Fruit fly (Drosophila melanogaster): ENCODE results near the gene mtgo.

mtgo gene

dm6 chr2L:16537049-16537459 is 7.8 kb upstream of the mtgo start (continued):
- TF ChIP-seq CG11902 (GFP tag; optimal IDR thresholded peaks at IDR 0.05) = no peak
- TF ChIP-seq net (GFP tag; optimal IDR thresholded peaks at IDR 0.05) = no peak
- peak; percentile 54 for TF ChIP-seq svp (GFP tag)
- peak; percentile 37 for TF ChIP-seq esn (GFP tag; optimal IDR thresholded peaks at IDR 0.05)
- TF ChIP-seq CG32006 (GFP tag; optimal IDR thresholded peaks at IDR 0.05) = peak; percentile 58
- no peak for TF ChIP-seq CG16779 (tag; optimal IDR thresholded peaks at IDR 0.05)
- peak; percentile 33 for TF ChIP-seq CG34406 (GFP tag; optimal IDR thresholded peaks at IDR 0.05)
- TF ChIP-seq CG6276 (GFP tag; optimal IDR thresholded peaks at IDR 0.05) = peak; percentile 53
- peak; percentile 21 for TF ChIP-seq Ets96B (tag; optimal IDR thresholded peaks at IDR 0.05)
- TF ChIP-seq CG15336 (GFP tag; IDR thresholded peaks at IDR 0.05) = peak; percentile 39; the same call in 1 of the 2 replicates
- TF ChIP-seq Hr4 (GFP tag; optimal IDR thresholded peaks at IDR 0.05) = peak; percentile 27
- TF ChIP-seq achi (GFP tag; optimal IDR thresholded peaks at IDR 0.05) = peak; percentile 11

DNA sequence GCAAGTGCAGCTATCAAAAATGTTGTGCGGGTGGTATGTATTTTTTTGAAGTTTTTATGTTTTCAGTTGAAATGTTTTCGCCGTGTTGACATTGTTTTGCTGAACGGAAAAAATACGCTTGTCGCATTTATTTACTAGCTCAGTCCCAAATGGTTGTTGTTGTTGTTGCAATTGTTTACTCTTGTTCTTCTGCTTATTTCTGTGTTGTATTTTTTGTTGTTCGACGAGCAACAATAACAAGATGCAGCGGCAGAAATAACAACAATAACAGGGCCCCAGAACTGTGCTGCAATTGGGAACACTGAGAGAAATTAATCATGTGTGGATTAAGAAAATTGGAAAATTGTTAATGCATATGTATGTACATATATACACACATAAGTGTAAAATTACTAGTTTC is 6.7 kb upstream of the mtgo start:
- TF ChIP-seq CG32006 (GFP tag; optimal IDR thresholded peaks at IDR 0.05) (no peak), fkh (GFP tag; optimal IDR thresholded peaks at IDR 0.05) (peak; percentile 29), OdsH (GFP tag; optimal IDR thresholded peaks at IDR 0.05) (no peak), CG11762 (GFP tag; optimal IDR thresholded peaks at IDR 0.05; ENCODE audit: insufficient read depth) (no peak), Hr38 (GFP tag; optimal IDR thresholded peaks at IDR 0.05) (no peak), Eip78C (GFP tag) (peak; percentile 62)

DNA sequence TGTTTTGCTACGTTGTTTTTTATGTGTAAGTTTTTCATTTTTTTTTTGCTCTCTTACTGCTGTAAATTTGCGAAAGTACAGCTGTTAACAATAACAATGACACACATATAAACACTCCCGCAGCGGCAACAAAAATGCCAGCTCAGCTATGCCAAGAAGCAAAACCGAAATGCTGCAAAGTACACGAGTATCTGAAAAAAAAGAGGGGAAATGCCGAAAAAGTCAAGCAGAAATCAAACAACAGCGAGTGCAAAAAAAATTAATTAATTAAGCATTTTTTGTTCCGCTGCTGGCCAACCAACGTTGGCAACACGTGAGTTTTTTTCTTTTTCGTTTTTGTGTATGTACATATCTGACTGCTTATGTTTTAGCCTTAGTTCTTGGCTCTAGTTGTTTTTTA is 5.9 kb upstream of the mtgo start:
- TF ChIP-seq ss (GFP tag; optimal IDR thresholded peaks at IDR 0.05) (no peak), Hr38 (GFP tag; optimal IDR thresholded peaks at IDR 0.05) (no peak), salr (GFP tag; optimal IDR thresholded peaks at IDR 0.05) (no peak), Blimp-1 (GFP tag; optimal IDR thresholded peaks at IDR 0.05) (no peak), lz (GFP tag; optimal IDR thresholded peaks at IDR 0.05) (no peak), CG8632 (GFP tag; optimal IDR thresholded peaks at IDR 0.05) (no peak), CG6854 (GFP tag; optimal IDR thresholded peaks at IDR 0.05) (no peak), achi (GFP tag; optimal IDR thresholded peaks at IDR 0.05) (no peak), CG8319 (GFP tag; optimal IDR thresholded peaks at IDR 0.05) (no peak), CG9139 (GFP tag; optimal IDR thresholded peaks at IDR 0.05) (no peak), esn (GFP tag; optimal IDR thresholded peaks at IDR 0.05) (no peak), Eip75B (GFP tag; optimal IDR thresholded peaks at IDR 0.05) (no peak), Sox14 (GFP tag; optimal IDR thresholded peaks at IDR 0.05) (no peak), CG11294 (GFP tag; IDR thresholded peaks at IDR 0.05) (no peak)

dm6 chr2L:16540773-16541172 is 4.0 kb upstream of the mtgo start:
- peak; percentile 82 for TF ChIP-seq fkh (GFP tag; optimal IDR thresholded peaks at IDR 0.05)
- no peak for TF ChIP-seq CG6276 (GFP tag; optimal IDR thresholded peaks at IDR 0.05)

DNA sequence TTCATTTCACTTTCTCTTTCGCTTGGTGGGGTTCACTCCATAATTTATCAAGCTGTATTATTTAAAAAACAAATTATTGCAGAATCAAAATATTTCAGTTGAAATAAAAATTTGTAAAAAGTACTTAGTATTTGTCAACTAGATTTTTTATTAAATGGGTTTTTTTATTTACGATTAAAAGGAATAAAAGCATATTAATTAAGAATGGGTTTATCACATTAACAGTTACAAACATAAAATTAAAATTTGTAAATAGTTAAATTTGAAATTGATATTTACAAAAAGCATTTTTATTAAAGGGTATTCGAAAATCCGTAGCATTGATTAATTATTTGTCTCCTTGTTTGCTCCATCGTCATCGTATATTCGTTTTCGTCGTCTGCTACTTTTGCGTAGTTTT is 3.5 kb upstream of the mtgo start:
- TF ChIP-seq Sox14 (GFP tag; optimal IDR thresholded peaks at IDR 0.05) (no peak), Sox15 (GFP tag; optimal IDR thresholded peaks at IDR 0.05) (no peak), Smox (GFP tag; optimal IDR thresholded peaks at IDR 0.05) (no peak), Gug (GFP tag; IDR thresholded peaks at IDR 0.05) (no peak), CG8119 (GFP tag; IDR thresholded peaks at IDR 0.05) (no peak), CG6163 (GFP tag; IDR thresholded peaks at IDR 0.05) (no peak), Hr38 (GFP tag; optimal IDR thresholded peaks at IDR 0.05) (no peak), lz (GFP tag; optimal IDR thresholded peaks at IDR 0.05) (no peak), CG15336 (GFP tag; IDR thresholded peaks at IDR 0.05) (no peak), CG8319 (GFP tag; optimal IDR thresholded peaks at IDR 0.05) (no peak), CG10631 (GFP tag; optimal IDR thresholded peaks at IDR 0.05) (no peak), CG34406 (GFP tag; optimal IDR thresholded peaks at IDR 0.05) (no peak)

Measured in whole organism, prepupa.